Fruit fly (Drosophila melanogaster): ENCODE results near the gene CG9171.
A peak's percentile ranks its signal among the peaks of the same experiment; 100 is the strongest.

DNA sequence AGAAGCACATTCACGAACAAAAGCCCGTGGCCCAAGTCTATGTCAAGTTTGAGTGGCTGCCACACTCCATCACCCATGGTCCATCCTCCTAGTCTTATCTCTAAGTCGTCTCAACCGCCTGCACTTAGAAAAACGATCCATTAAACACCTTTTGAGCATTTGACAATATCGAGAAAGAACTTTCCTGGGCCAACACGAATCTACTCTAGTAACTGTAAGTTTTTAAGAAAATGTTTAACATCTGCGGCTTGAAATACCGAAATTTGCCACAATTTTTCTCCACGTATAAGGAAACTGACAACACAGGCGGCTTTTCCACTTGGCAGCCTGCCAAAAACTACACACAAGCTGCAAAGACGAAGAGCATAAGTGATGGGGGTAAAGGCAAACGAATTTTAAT, 4.9 kb downstream of the CG9171 start:
- TF ChIP-seq fd85E (GFP tag; optimal IDR thresholded peaks at IDR 0.05) (no peak), Hr4 (GFP tag; optimal IDR thresholded peaks at IDR 0.05) (peak; percentile 17), CG32006 (GFP tag; optimal IDR thresholded peaks at IDR 0.05) (peak; percentile 49), Blimp-1 (GFP tag; optimal IDR thresholded peaks at IDR 0.05) (no peak), pdm3 (GFP tag; optimal IDR thresholded peaks at IDR 0.05) (no peak), CG16779 (tag; optimal IDR thresholded peaks at IDR 0.05) (no peak)
